Fruit fly (Drosophila melanogaster) whole organism, pupa: Measurements from ENCODE around the gene CG43954.

ENCODE experiments used
- CG10348 ChIP-seq: fragments of 200-800 bp; sonication (Bioruptor generic); IDR thresholded peaks from 2 replicates; pipeline ENCODE4 v1.3.6; 2022; ENCODE audit warnings: missing biosample characterization, missing genetic modification characterization
- CG12605 ChIP-seq: fragments of 200-800 bp; sonication (Bioruptor generic); IDR thresholded peaks from 2 replicates; pipeline ENCODE4 v1.3.6; 2022; ENCODE audit warnings: missing biosample characterization, missing genetic modification characterization
- CG13204 ChIP-seq: fragments of 200-800 bp; sonication (Bioruptor generic); optimal IDR thresholded peaks from 2 replicates; lab custom pipeline; 2018; ENCODE audit warnings: missing biosample characterization, mild to moderate bottlenecking, missing genetic modification characterization, moderate library complexity
- CG14655 ChIP-seq: fragments of 200-800 bp; sonication (Bioruptor generic); optimal IDR thresholded peaks from 3 replicates; lab custom pipeline; 2017; ENCODE audit warnings: mild to moderate bottlenecking, missing biosample characterization, missing genetic modification reagents, missing genetic modification characterization
- CG15710 ChIP-seq: fragments of 200-800 bp; sonication (Bioruptor generic); optimal IDR thresholded peaks from 2 replicates; lab custom pipeline; 2018; ENCODE audit warnings: missing biosample characterization, mild to moderate bottlenecking, missing genetic modification characterization, moderate library complexity
- CG17806 ChIP-seq: fragments of 200-800 bp; sonication (Bioruptor generic); optimal IDR thresholded peaks from 2 replicates; lab custom pipeline; 2018; ENCODE audit warnings: missing biosample characterization, mild to moderate bottlenecking, missing genetic modification characterization, moderate library complexity
- CG32121 ChIP-seq: fragments of 200-800 bp; sonication (Bioruptor generic); IDR thresholded peaks from 2 replicates; pipeline ENCODE4 v1.3.6; 2022; ENCODE audit warnings: missing biosample characterization, missing genetic modification characterization
- CG34367 ChIP-seq: fragments of 200-800 bp; sonication (Bioruptor generic); optimal IDR thresholded peaks from 2 replicates; lab custom pipeline; 2018; ENCODE audit warnings: missing biosample characterization, mild to moderate bottlenecking, missing genetic modification characterization
- CG4496 ChIP-seq: fragments of 200-800 bp; sonication (Bioruptor generic); IDR thresholded peaks from 3 replicates; pipeline ENCODE4 v1.3.6; 2022; ENCODE audit warnings: missing biosample characterization, missing genetic modification characterization
- CG8159 ChIP-seq: fragments of 200-800 bp; sonication (Bioruptor generic); optimal IDR thresholded peaks from 3 replicates; lab custom pipeline; 2018; ENCODE audit warnings: missing biosample characterization, mild to moderate bottlenecking, missing genetic modification characterization, moderate library complexity
- CG8301 ChIP-seq: fragments of 200-800 bp; sonication (Bioruptor generic); optimal IDR thresholded peaks from 2 replicates; lab custom pipeline; 2018; ENCODE audit warnings: missing biosample characterization, mild to moderate bottlenecking, missing genetic modification characterization
- CG9948 ChIP-seq: fragments of 200-800 bp; sonication (Bioruptor generic); optimal IDR thresholded peaks from 2 replicates; lab custom pipeline; 2018; ENCODE audit warnings: missing biosample characterization, mild to moderate bottlenecking, missing genetic modification characterization, moderate library complexity
- D1 ChIP-seq: fragments of 200-800 bp; sonication (Bioruptor generic); optimal IDR thresholded peaks from 2 replicates; lab custom pipeline; 2018; ENCODE audit warnings: missing biosample characterization, mild to moderate bottlenecking, missing genetic modification characterization, moderate library complexity
- EcR ChIP-seq: fragments of 200-800 bp; sonication (Bioruptor generic); optimal IDR thresholded peaks from 3 replicates; lab custom pipeline; 2019; ENCODE audit warnings: missing biosample characterization, missing genetic modification characterization, mild to moderate bottlenecking, moderate library complexity, missing genetic modification reagents
- Ets98B ChIP-seq: fragments of 200-800 bp; sonication (Bioruptor generic); IDR thresholded peaks from 2 replicates; pipeline ENCODE4 v1.3.6; 2022; ENCODE audit warnings: missing biosample characterization, missing genetic modification characterization
- Pif1A ChIP-seq: fragments of 200-800 bp; sonication (Bioruptor generic); optimal IDR thresholded peaks from 3 replicates; lab custom pipeline; 2016; ENCODE audit warnings: missing biosample characterization, missing genetic modification characterization
- Pif1B ChIP-seq: fragments of 200-800 bp; sonication (Bioruptor generic); optimal IDR thresholded peaks from 3 replicates; lab custom pipeline; 2016; ENCODE audit warnings: missing biosample characterization, missing genetic modification characterization
- Snoo ChIP-seq: fragments of 200-800 bp; sonication (Bioruptor generic); optimal IDR thresholded peaks from 3 replicates; lab custom pipeline; 2017; ENCODE audit warnings: missing biosample characterization, mild to moderate bottlenecking, missing genetic modification characterization, inconsistent platforms
- fd96Ca ChIP-seq: fragments of 200-800 bp; sonication (Bioruptor generic); IDR thresholded peaks from 3 replicates; pipeline ENCODE4 v1.3.6; 2022; ENCODE audit warnings: missing biosample characterization, missing genetic modification characterization
- gl ChIP-seq: fragments of 200-800 bp; sonication (Bioruptor generic); optimal IDR thresholded peaks from 2 replicates; lab custom pipeline; 2018; ENCODE audit warnings: missing biosample characterization, mild to moderate bottlenecking, missing genetic modification characterization
- rn ChIP-seq: fragments of 200-800 bp; sonication (Bioruptor generic); IDR thresholded peaks from 2 replicates; pipeline ENCODE4 v1.3.6; 2022; ENCODE audit warnings: missing biosample characterization, missing genetic modification characterization

The CG43954 gene

DNA sequence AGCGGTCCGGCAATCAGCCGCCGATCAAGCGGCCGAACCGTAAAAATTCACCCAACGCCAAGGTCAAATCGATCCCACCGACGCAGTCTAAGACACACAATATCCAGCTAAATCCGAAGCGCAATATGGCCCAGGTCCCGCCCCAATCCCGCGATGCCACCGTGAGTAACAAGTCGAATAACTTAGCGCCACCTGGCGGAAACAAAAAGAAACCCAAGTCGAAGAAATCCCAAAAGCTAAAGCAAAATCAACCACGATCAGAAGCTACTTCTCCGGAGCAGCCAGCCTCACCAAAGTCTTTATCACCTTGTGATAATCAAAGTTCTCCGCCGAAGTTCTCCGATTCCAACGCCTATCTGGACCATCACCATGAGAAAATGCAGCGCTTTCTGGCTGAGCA lies 5.8 kb downstream of the CG43954 start:
- no peak for TF ChIP-seq CG8301 (tag; lab: Kevin White, UChicago)
- no peak for TF ChIP-seq CG4496 (GFP tag; lab: Robert Waterston, UW)
- TF ChIP-seq D1 = no peak
- no peak for TF ChIP-seq Ets98B (GFP tag; lab: Robert Waterston, UW)
- no peak for TF ChIP-seq CG10348 (GFP tag; lab: Robert Waterston, UW)
- TF ChIP-seq CG12605 (GFP tag; lab: Robert Waterston, UW) = no peak
- no peak for TF ChIP-seq CG34367 (tag; lab: Kevin White, UChicago)
- TF ChIP-seq CG9948 (tag; lab: Kevin White, UChicago) = no peak
- TF ChIP-seq rn (GFP tag; lab: Robert Waterston, UW) = no peak
- no peak for TF ChIP-seq Snoo (tag; lab: Kevin White, UChicago)
- TF ChIP-seq Pif1A (GFP tag; lab: Kevin White, UChicago) = no peak
- TF ChIP-seq CG13204 = no peak
- TF ChIP-seq, all 21 proteins: peak for 0

- TF ChIP-seq rn (GFP tag; lab: Robert Waterston, UW) (no peak), Pif1A (GFP tag; lab: Kevin White, UChicago) (no peak), CG17806 (tag; lab: Kevin White, UChicago) (no peak)
Observed at dm6 chr3L:16704673-16705072, 6.8 kb downstream of the CG43954 start, which contains the start of gene CG9692. TSS of gene CG9692 (plus strand) at chr3L:16704973.

- TF ChIP-seq CG8301 (tag; lab: Kevin White, UChicago) (no peak), Pif1B (GFP tag; lab: Kevin White, UChicago) (no peak), Pif1A (GFP tag; lab: Kevin White, UChicago) (no peak), CG13204 (no peak), CG10348 (GFP tag; lab: Robert Waterston, UW) (no peak), CG12605 (GFP tag; lab: Robert Waterston, UW) (no peak), CG15710 (tag; lab: Kevin White, UChicago) (no peak), Snoo (tag; lab: Kevin White, UChicago) (no peak), CG32121 (GFP tag; lab: Robert Waterston, UW) (no peak), rn (GFP tag; lab: Robert Waterston, UW) (no peak), CG17806 (tag; lab: Kevin White, UChicago) (no peak), D1 (no peak), CG34367 (tag; lab: Kevin White, UChicago) (no peak), fd96Ca (GFP tag; lab: Robert Waterston, UW) (no peak), EcR (GFP tag; lab: Kevin White, UChicago) (no peak), Ets98B (GFP tag; lab: Robert Waterston, UW) (no peak), gl (tag; lab: Kevin White, UChicago) (no peak), CG9948 (tag; lab: Kevin White, UChicago) (no peak), CG8159 (tag; lab: Kevin White, UChicago) (no peak)
Observed at dm6 chr3L:16704251-16704650, 7.2 kb downstream of the CG43954 start.

DNA sequence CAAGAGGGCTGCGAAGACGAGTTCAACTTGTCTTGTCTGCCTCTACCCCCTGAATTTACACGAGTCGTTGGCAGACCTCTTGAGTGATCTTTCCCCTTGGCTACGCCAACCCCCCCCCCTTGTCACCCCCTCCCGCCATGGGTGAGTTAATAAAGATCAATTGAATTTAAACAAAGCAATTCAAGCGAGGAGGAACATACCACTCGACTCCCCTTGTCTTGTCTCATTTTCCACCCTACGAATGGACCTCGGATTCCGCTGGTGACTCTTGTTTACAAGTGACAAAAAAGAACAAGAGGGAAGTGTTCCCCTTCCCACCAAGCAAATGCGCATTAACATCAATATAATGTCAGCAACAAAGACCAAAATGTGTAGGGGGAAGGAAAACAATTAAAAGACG lies 8.6 kb downstream of the CG43954 start:
- TF ChIP-seq Pif1B (GFP tag; lab: Kevin White, UChicago) (no peak), Snoo (tag; lab: Kevin White, UChicago) (no peak), EcR (GFP tag; lab: Kevin White, UChicago) (peak; percentile 43)

dm6 chr3L:16699292-16700026 lies 12.0 kb downstream of the CG43954 start:
- TF ChIP-seq CG9948 (tag; lab: Kevin White, UChicago) (no peak), D1 (no peak), gl (tag; lab: Kevin White, UChicago) (no peak), rn (GFP tag; lab: Robert Waterston, UW) (no peak), CG17806 (tag; lab: Kevin White, UChicago) (no peak)

DNA sequence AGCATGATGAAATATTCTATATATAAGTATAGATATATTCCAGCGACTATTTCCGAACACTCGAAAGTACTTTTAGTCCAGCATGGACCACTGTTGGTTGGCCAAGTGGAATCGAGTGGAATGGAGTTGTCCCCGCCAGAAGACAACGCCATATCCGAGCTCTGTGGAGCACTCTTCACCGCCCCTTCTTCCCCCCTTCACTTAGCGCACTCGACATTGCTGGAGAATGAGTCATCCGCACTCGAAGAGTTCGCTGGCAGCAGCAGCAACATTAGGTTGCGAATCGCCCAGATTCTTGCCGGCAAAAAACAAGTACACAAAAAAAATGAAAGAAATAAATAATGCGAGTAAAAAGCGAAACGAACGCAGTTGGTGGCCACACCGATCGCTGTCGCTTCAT lies 13.4 kb downstream of the CG43954 start:
- TF ChIP-seq CG12605 (GFP tag; lab: Robert Waterston, UW) = 0 out of 2 replicates have a peak, but pooled peaks have one; percentile 23
- TF ChIP-seq EcR (GFP tag; lab: Kevin White, UChicago) = peak; percentile 34
- TF ChIP-seq D1 = no peak

- TF ChIP-seq CG14655 (peak; percentile 35), fd96Ca (GFP tag; lab: Robert Waterston, UW) (0 out of 3 replicates have a peak, but pooled peaks have one; percentile 28), Ets98B (GFP tag; lab: Robert Waterston, UW) (peak; percentile 40; the same call in 1 of the 2 replicates), Snoo (tag; lab: Kevin White, UChicago) (no peak), CG4496 (GFP tag; lab: Robert Waterston, UW) (peak; percentile 23; the same call in 1 of the 3 replicates), CG17806 (tag; lab: Kevin White, UChicago) (peak; percentile 6), CG13204 (no peak), CG32121 (GFP tag; lab: Robert Waterston, UW) (0 out of 2 replicates have a peak, but pooled peaks have one; percentile 39), CG8301 (tag; lab: Kevin White, UChicago) (peak; percentile 22), CG8159 (tag; lab: Kevin White, UChicago) (peak; percentile 5)
Observed at dm6 chr3L:16697069-16697468, 14.4 kb downstream of the CG43954 start.
